Fruit fly (Drosophila melanogaster): ENCODE results near the gene Mip.

DNA sequence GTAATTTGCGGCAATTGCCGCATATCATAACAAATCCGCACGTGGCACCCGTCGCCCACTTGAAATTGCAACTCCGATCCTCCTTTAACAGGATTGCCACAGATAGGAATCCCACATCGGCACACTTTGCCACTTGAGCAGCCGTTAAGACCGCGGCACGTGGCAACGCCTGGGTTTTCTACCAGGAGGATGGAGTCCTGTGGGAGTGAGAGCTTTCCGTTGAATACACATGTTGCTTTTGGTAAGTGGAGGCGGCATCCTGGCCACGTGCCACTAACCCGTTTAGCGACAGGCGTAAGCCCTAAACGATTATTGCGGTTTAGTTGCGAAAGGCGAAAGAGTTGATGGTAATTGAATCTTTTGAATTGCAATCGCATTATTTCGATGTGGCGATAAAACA is 9.0 kb upstream of the Mip start:
- TF ChIP-seq EcR (GFP tag; optimal IDR thresholded peaks at IDR 0.05), result no peak
- no peak for TF ChIP-seq CG4496 (GFP tag; IDR thresholded peaks at IDR 0.05)
- no peak for TF ChIP-seq Pif1B (GFP tag; optimal IDR thresholded peaks at IDR 0.05)
